Fruit fly (Drosophila melanogaster): Measurements from ENCODE around the gene wg.

dm6 chr2L:7326405-7326804 lies 19.4 kb downstream of the wg start:
- TF ChIP-seq CG12605 (GFP tag; IDR thresholded peaks at IDR 0.05) (no peak), CG9948 (tag; optimal IDR thresholded peaks at IDR 0.05) (no peak), CG13204 (GFP tag; optimal IDR thresholded peaks at IDR 0.05) (no peak), CG15710 (tag; optimal IDR thresholded peaks at IDR 0.05) (no peak), CG17806 (tag; optimal IDR thresholded peaks at IDR 0.05) (peak; percentile 23), CG14655 (GFP tag; optimal IDR thresholded peaks at IDR 0.05) (peak; percentile 24), fd96Ca (GFP tag; IDR thresholded peaks at IDR 0.05) (peak; percentile 66; the same call in 2 of the 3 replicates), CG32121 (GFP tag; IDR thresholded peaks at IDR 0.05) (no peak), CG34367 (tag; optimal IDR thresholded peaks at IDR 0.05) (no peak), gl (tag; optimal IDR thresholded peaks at IDR 0.05) (no peak), CG8301 (tag; optimal IDR thresholded peaks at IDR 0.05) (no peak), Pif1A (GFP tag; optimal IDR thresholded peaks at IDR 0.05) (no peak), rn (GFP tag; IDR thresholded peaks at IDR 0.05) (no peak), CG10348 (GFP tag; IDR thresholded peaks at IDR 0.05) (no peak)
